Fruit fly (Drosophila melanogaster): ENCODE data around the gene CG2225.

dm6 chr2L:21624472-21624787 is 52.9 kb downstream of the CG2225 start:
- TF ChIP-seq hkb (optimal IDR thresholded peaks at IDR 0.05) (no peak), hkb (GFP tag; IDR thresholded peaks at IDR 0.05) (no peak), CG12659 (GFP tag; optimal IDR thresholded peaks at IDR 0.05) (no peak), Sry-β (GFP tag; optimal IDR thresholded peaks at IDR 0.05) (no peak), stc (GFP tag; IDR thresholded peaks at IDR 0.05) (no peak), corto (GFP tag; optimal IDR thresholded peaks at IDR 0.05) (no peak), Camta (GFP tag; optimal IDR thresholded peaks at IDR 0.05) (no peak), CG3281 (GFP tag; optimal IDR thresholded peaks at IDR 0.05) (no peak), sqz (GFP tag; optimal IDR thresholded peaks at IDR 0.05) (no peak)

Data from whole organism, embryonic.